Worm (Caenorhabditis elegans): ENCODE results near the gene got-2.2.

Gene got-2.2

ce11 chrX:6289038-6289437, 48.3 kb downstream of the got-2.2 start:
- no peak for TF ChIP-seq bed-3 (GFP tag; optimal IDR thresholded peaks at IDR 0.05)
- TF ChIP-seq zip-8 (tag; optimal IDR thresholded peaks at IDR 0.05) = no peak
- no peak for TF ChIP-seq ztf-11 (tag; optimal IDR thresholded peaks at IDR 0.05)
- TF ChIP-seq pha-4 (tag; optimal IDR thresholded peaks at IDR 0.05) = no peak
- no peak for TF ChIP-seq blmp-1 (tag; optimal IDR thresholded peaks at IDR 0.05)
- no peak for TF ChIP-seq drap-1 (GFP tag; optimal IDR thresholded peaks at IDR 0.05)
- no peak for TF ChIP-seq unc-62 (GFP tag; optimal IDR thresholded peaks at IDR 0.05)
- no peak for TF ChIP-seq cnd-1 (tag; optimal IDR thresholded peaks at IDR 0.05)
- no peak for TF ChIP-seq ceh-39 (tag; optimal IDR thresholded peaks at IDR 0.05)
- no peak for TF ChIP-seq nhr-76 (tag; optimal IDR thresholded peaks at IDR 0.05)
- TF ChIP-seq ceh-43 (GFP tag; optimal IDR thresholded peaks at IDR 0.05) = no peak
- no peak for TF ChIP-seq mab-5 (tag; optimal IDR thresholded peaks at IDR 0.05)
- TF ChIP-seq lsy-2 (tag; optimal IDR thresholded peaks at IDR 0.05) = no peak
- TF ChIP-seq lin-32 (GFP tag; optimal IDR thresholded peaks at IDR 0.05) = no peak
- TF ChIP-seq nhr-28 (tag; optimal IDR thresholded peaks at IDR 0.05) = no peak
- no peak for TF ChIP-seq unc-39 (tag; optimal IDR thresholded peaks at IDR 0.05)
- no peak for TF ChIP-seq nhr-237 (tag; optimal IDR thresholded peaks at IDR 0.05)
- TF ChIP-seq unc-120 (tag; optimal IDR thresholded peaks at IDR 0.05; ENCODE audit: poor library complexity, severe bottlenecking) = no peak

- TF ChIP-seq sptf-1 (tag; optimal IDR thresholded peaks at IDR 0.05) (no peak), M03D4.4 (tag; optimal IDR thresholded peaks at IDR 0.05) (no peak), hlh-1 (tag; optimal IDR thresholded peaks at IDR 0.05) (peak; percentile 56)
These were observed 50.8 kb downstream of the got-2.2 start, which contains the start of gene lev-9 for ce11 chrX:6291632-6292031. lev-9 (minus strand) TSS chrX:6291732.

ce11 chrX:6292143-6292542, 51.4 kb downstream of the got-2.2 start:
- TF ChIP-seq ces-1 (GFP tag; optimal IDR thresholded peaks at IDR 0.05) = peak; percentile 20
- peak; percentile 86 for TF ChIP-seq tbx-8 (GFP tag; optimal IDR thresholded peaks at IDR 0.05)
- peak; percentile 89 for TF ChIP-seq sem-2 (GFP tag; optimal IDR thresholded peaks at IDR 0.05)
- peak; percentile 29 for TF ChIP-seq lin-13 (tag; optimal IDR thresholded peaks at IDR 0.05)
- peak; percentile 87 for TF ChIP-seq lin-32 (GFP tag; optimal IDR thresholded peaks at IDR 0.05)
- peak; percentile 19 for TF ChIP-seq nhr-2 (tag; optimal IDR thresholded peaks at IDR 0.05)
- no peak for TF ChIP-seq snpc-4 (tag; optimal IDR thresholded peaks at IDR 0.05)
- no peak for TF ChIP-seq zip-8 (tag; optimal IDR thresholded peaks at IDR 0.05)
- no peak for TF ChIP-seq elt-3 (tag; optimal IDR thresholded peaks at IDR 0.05)
- TF ChIP-seq nhr-12 (tag; optimal IDR thresholded peaks at IDR 0.05) = no peak
- peak; percentile 94 for TF ChIP-seq cnd-1 (tag; optimal IDR thresholded peaks at IDR 0.05)
- TF ChIP-seq ceh-43 (GFP tag; optimal IDR thresholded peaks at IDR 0.05) = peak; percentile 90
- TF ChIP-seq lsy-2 (tag; optimal IDR thresholded peaks at IDR 0.05) = peak; percentile 57
- TF ChIP-seq sptf-1 (tag; optimal IDR thresholded peaks at IDR 0.05) = peak; percentile 97
- TF ChIP-seq unc-62 (GFP tag; optimal IDR thresholded peaks at IDR 0.05) = peak; percentile 41
- TF ChIP-seq ceh-83 (GFP tag; optimal IDR thresholded peaks at IDR 0.05) = peak; percentile 95
- TF ChIP-seq elt-1 (tag; optimal IDR thresholded peaks at IDR 0.05; ENCODE audit: borderline replicate concordance, insufficient read depth) = peak; percentile 47
- TF ChIP-seq blmp-1 (tag; optimal IDR thresholded peaks at IDR 0.05) = no peak
- TF ChIP-seq M03D4.4 (tag; optimal IDR thresholded peaks at IDR 0.05) = peak; percentile 95
- TF ChIP-seq ham-2 (GFP tag; optimal IDR thresholded peaks at IDR 0.05) = peak; percentile 88
- TF ChIP-seq nhr-237 (tag; optimal IDR thresholded peaks at IDR 0.05) = peak; percentile 32
- TF ChIP-seq nhr-28 (tag; optimal IDR thresholded peaks at IDR 0.05) = no peak
- TF ChIP-seq mab-5 (tag; optimal IDR thresholded peaks at IDR 0.05) = peak; percentile 51
- TF ChIP-seq hlh-1 (tag; optimal IDR thresholded peaks at IDR 0.05) = peak; percentile 4
- no peak for TF ChIP-seq ztf-11 (tag; optimal IDR thresholded peaks at IDR 0.05)
- peak; percentile 89 for TF ChIP-seq bed-3 (GFP tag; optimal IDR thresholded peaks at IDR 0.05)
- TF ChIP-seq flh-1 (GFP tag; optimal IDR thresholded peaks at IDR 0.05) = peak; percentile 79
- peak; percentile 11 for TF ChIP-seq mep-1 (tag; optimal IDR thresholded peaks at IDR 0.05)
- no peak for TF ChIP-seq unc-39 (tag; optimal IDR thresholded peaks at IDR 0.05)
- peak; percentile 46 for TF ChIP-seq pha-4 (tag; optimal IDR thresholded peaks at IDR 0.05)
- no peak for TF ChIP-seq nhr-76 (tag; optimal IDR thresholded peaks at IDR 0.05)
- TF ChIP-seq mls-2 (tag; optimal IDR thresholded peaks at IDR 0.05) = peak; percentile 96
- peak; percentile 0 for TF ChIP-seq ceh-39 (tag; optimal IDR thresholded peaks at IDR 0.05)
- peak; percentile 95 for TF ChIP-seq unc-120 (tag; optimal IDR thresholded peaks at IDR 0.05; ENCODE audit: poor library complexity, severe bottlenecking)
- TF ChIP-seq drap-1 (GFP tag; optimal IDR thresholded peaks at IDR 0.05) = peak; percentile 94
